Worm (Caenorhabditis elegans): ENCODE results near the gene ttr-6.
A peak's percentile ranks its signal among the peaks of the same experiment; 100 is the strongest.

The ttr-6 gene

DNA sequence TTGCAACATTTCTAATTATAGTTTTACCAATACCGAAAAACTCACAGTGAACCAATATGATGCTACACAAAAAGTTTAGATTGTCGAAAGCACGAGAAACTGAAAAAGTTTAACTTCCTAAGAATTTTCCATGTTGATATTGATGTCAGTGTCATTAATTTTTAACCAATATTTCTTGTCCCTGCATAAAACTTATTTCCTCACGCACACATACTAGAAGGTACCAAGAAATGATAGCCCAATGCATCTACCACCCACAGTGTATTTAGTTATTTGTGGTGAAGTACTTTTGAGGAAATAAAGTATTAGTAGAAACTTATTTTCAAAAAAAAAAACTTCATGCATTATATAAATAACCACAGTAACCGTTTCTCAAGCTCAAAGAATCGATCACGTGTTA lies 34.5 kb upstream of the ttr-6 start, which contains the start of gene aexr-2:
Gene aexr-2, minus strand, starts transcription at position 101 of the 400 bp plus-strand sequence.
- TF ChIP-seq rcor-1 (GFP tag; IDR thresholded peaks at IDR 0.05), result no peak
- no peak for TF ChIP-seq lag-1 (GFP tag; IDR thresholded peaks at IDR 0.05)
- TF ChIP-seq ztf-22 (GFP tag; optimal IDR thresholded peaks at IDR 0.05), result no peak
- TF ChIP-seq unc-62 (GFP tag; optimal IDR thresholded peaks at IDR 0.05), result no peak
- no peak for TF ChIP-seq ztf-25 (GFP tag; IDR thresholded peaks at IDR 0.05)
- no peak for TF ChIP-seq nhr-90 (tag; optimal IDR thresholded peaks at IDR 0.05)
- no peak for TF ChIP-seq madf-6 (GFP tag; IDR thresholded peaks at IDR 0.05)
- TF ChIP-seq attf-3 (GFP tag; conservative IDR thresholded peaks at IDR 0.05), result no peak
- no peak for TF ChIP-seq ZK185.1 (tag; optimal IDR thresholded peaks at IDR 0.05; ENCODE audit: poor library complexity, severe bottlenecking)
- TF ChIP-seq lin-35 (GFP tag; optimal IDR thresholded peaks at IDR 0.05), result no peak
- no peak for TF ChIP-seq rec-8 (tag; optimal IDR thresholded peaks at IDR 0.05)

DNA sequence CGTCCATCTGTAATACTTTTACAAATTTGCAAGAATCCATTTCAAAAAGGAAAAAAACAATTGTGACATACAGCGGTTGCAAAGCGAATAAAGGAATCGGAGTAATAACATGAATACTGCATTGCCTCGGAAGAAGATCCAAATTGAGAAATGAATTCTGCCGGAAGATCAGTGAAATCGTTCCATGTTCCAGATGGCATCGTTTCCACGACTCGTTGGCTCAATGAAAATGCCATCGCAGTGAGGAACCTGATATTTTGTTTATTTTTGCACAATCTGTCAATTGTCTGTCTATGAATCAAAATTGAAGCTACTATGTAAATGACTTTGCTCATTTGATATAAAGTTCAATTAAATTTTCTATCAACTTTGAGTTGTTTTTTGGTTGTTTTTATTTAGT lies 33.7 kb upstream of the ttr-6 start:
- TF ChIP-seq nfya-2 (GFP tag; IDR thresholded peaks at IDR 0.05) (no peak), hmg-1.2 (GFP tag; IDR thresholded peaks at IDR 0.05) (no peak), B0336.3 (GFP tag; IDR thresholded peaks at IDR 0.05) (no peak)

DNA sequence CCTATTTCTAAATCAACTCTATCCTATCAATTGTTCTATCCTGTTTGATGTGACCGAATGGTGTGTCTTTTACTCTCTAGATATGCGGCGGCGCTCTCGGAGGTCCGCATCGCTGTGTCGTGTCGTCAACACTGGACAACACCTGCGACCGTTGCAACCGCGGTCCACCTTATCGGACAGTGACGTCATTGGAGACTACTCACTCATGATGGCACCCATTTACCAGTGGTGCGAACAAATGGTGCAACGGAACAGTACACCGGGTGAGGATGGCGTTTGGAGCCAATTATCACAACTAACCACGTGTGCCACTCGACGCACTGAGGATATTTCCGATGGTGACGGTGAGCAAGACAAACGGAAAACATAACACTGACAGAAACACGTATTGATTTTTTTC lies 28.4 kb upstream of the ttr-6 start:
- no peak for TF ChIP-seq Y67H2A.10 (GFP tag; conservative IDR thresholded peaks at IDR 0.05)
- TF ChIP-seq F33H1.4 (GFP tag; IDR thresholded peaks at IDR 0.05), result no peak
- TF ChIP-seq Y95B8A.8 (GFP tag; IDR thresholded peaks at IDR 0.05), result no peak
- no peak for TF ChIP-seq efl-1 (GFP tag; optimal IDR thresholded peaks at IDR 0.05)
- TF ChIP-seq aptf-3 (GFP tag; IDR thresholded peaks at IDR 0.05), result no peak
- peak; percentile 17 for TF ChIP-seq ets-4 (GFP tag; optimal IDR thresholded peaks at IDR 0.05)
- no peak for TF ChIP-seq chd-7 (tag; optimal IDR thresholded peaks at IDR 0.05)
- TF ChIP-seq F37B4.10 (GFP tag; IDR thresholded peaks at IDR 0.05), result 0 out of 2 replicates have a peak, but pooled peaks have one; percentile 58
- TF ChIP-seq bed-2 (GFP tag; IDR thresholded peaks at IDR 0.05), result no peak
- TF ChIP-seq bed-1 (GFP tag; IDR thresholded peaks at IDR 0.05), result no peak
- no peak for TF ChIP-seq akir-1 (GFP tag; optimal IDR thresholded peaks at IDR 0.05)
- no peak for TF ChIP-seq B0019.2 (GFP tag; conservative IDR thresholded peaks at IDR 0.05)
- TF ChIP-seq atf-7 (tag; optimal IDR thresholded peaks at IDR 0.05), result no peak
- no peak for TF ChIP-seq Y79H2A.3 (GFP tag; conservative IDR thresholded peaks at IDR 0.05)

DNA sequence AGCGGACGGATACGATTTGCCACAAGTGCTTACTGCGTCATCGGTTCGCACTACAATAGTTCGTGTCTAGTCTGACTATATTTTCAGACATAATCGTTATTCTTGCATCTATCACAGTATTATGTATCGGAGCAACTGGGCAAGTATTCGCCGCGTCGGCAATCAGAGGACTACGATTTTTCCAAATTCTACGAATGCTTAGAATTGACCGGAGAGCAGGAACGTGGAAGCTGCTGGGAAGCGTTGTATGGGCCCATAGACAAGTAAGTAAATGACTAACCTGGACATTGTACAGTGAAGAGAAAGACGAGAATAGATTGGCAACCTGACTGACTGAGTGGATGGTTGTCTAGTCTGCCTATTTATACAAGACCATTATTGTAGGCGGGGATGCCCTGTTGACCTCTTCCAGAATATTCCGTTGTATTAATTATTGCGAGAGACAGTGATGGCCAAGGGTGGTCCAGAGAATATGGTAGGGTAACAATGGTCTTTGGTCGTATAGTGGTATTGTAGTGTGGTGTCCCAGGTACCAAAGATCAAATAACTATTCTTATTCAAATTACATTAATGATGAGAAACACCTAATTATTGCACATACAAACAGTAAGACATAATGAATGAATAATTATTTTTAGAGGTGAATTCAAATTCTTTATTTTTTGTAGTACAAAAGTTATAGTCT lies 25.8 kb upstream of the ttr-6 start, which contains the start of gene clec-266:
Gene clec-266, minus strand, starts transcription at position 364 of the 685 bp plus-strand sequence.
- no peak for TF ChIP-seq F23B12.7 (tag; optimal IDR thresholded peaks at IDR 0.05; ENCODE audit: insufficient read depth)
- TF ChIP-seq cebp-1 (GFP tag; IDR thresholded peaks at IDR 0.05), result no peak
- no peak for TF ChIP-seq cebp-1 (tag; optimal IDR thresholded peaks at IDR 0.05)
- no peak for TF ChIP-seq ceh-40 (GFP tag; IDR thresholded peaks at IDR 0.05)
- TF ChIP-seq tbx-9 (tag; optimal IDR thresholded peaks at IDR 0.05; ENCODE audit: borderline replicate concordance), result no peak
- TF ChIP-seq let-526 (GFP tag; IDR thresholded peaks at IDR 0.05), result no peak
- no peak for TF ChIP-seq mcd-1 (GFP tag; IDR thresholded peaks at IDR 0.05)
- no peak for TF ChIP-seq madf-6 (GFP tag; IDR thresholded peaks at IDR 0.05)
- no peak for TF ChIP-seq sptf-2 (GFP tag; optimal IDR thresholded peaks at IDR 0.05)
- TF ChIP-seq him-1 (tag; optimal IDR thresholded peaks at IDR 0.05), result no peak
- TF ChIP-seq F55B11.4 (tag; optimal IDR thresholded peaks at IDR 0.05; ENCODE audit: borderline replicate concordance, insufficient read depth), result no peak
- no peak for TF ChIP-seq ztf-26 (tag; optimal IDR thresholded peaks at IDR 0.05)
- TF ChIP-seq fkh-3 (tag; optimal IDR thresholded peaks at IDR 0.05), result no peak
- no peak for TF ChIP-seq rcor-1 (GFP tag; IDR thresholded peaks at IDR 0.05)
- no peak for TF ChIP-seq nfya-2 (GFP tag; IDR thresholded peaks at IDR 0.05)
- TF ChIP-seq nfya-1 (tag; optimal IDR thresholded peaks at IDR 0.05; ENCODE audit: borderline replicate concordance, insufficient read depth), result no peak
- TF ChIP-seq attf-6 (GFP tag; IDR thresholded peaks at IDR 0.05), result no peak

Measured in whole organism, young adult.